Fruit fly (Drosophila melanogaster) whole organism, adult: Measurements from ENCODE around the gene Cpr73D.
A peak's percentile ranks its signal among the peaks of the same experiment; 100 is the strongest.

ENCODE experiments used
- CG11617 ChIP-seq: fragments of 200-800 bp; sonication (Bioruptor generic); optimal IDR thresholded peaks from 2 replicates; lab custom pipeline; 2017; ENCODE audit warnings: mild to moderate bottlenecking, missing biosample characterization, missing genetic modification reagents, missing genetic modification characterization
- CG12768 ChIP-seq: fragments of 200-800 bp; sonication (Bioruptor generic); optimal IDR thresholded peaks from 2 replicates; lab custom pipeline; 2017; ENCODE audit warnings: missing biosample characterization, missing genetic modification characterization, mild to moderate bottlenecking, moderate library complexity, missing genetic modification reagents
- CG14711 ChIP-seq: fragments of 200-800 bp; sonication (Bioruptor generic); optimal IDR thresholded peaks from 2 replicates; lab custom pipeline; 2018; ENCODE audit warnings: missing biosample characterization, mild to moderate bottlenecking, missing genetic modification characterization, moderate library complexity
- CG1620 ChIP-seq: fragments of 200-800 bp; sonication (Bioruptor generic); optimal IDR thresholded peaks from 2 replicates; lab custom pipeline; 2016; ENCODE audit warnings: missing biosample characterization, missing genetic modification characterization
- CG7045 ChIP-seq: fragments of 200-800 bp; sonication (Bioruptor generic); optimal IDR thresholded peaks from 2 replicates; lab custom pipeline; 2017; ENCODE audit warnings: missing biosample characterization, mild to moderate bottlenecking, missing genetic modification characterization
- Clk ChIP-seq: fragments of 200-800 bp; sonication (Bioruptor generic); optimal IDR thresholded peaks from 2 replicates; lab custom pipeline; 2017; ENCODE audit warnings: missing biosample characterization, missing genetic modification characterization
- Crg-1 ChIP-seq: fragments of 200-800 bp; sonication (Bioruptor generic); optimal IDR thresholded peaks from 2 replicates; lab custom pipeline; 2016; ENCODE audit warnings: missing biosample characterization, missing genetic modification characterization
- Mnt ChIP-seq: fragments of 200-800 bp; sonication (Bioruptor generic); optimal IDR thresholded peaks from 2 replicates; lab custom pipeline; 2016; ENCODE audit warnings: missing biosample characterization, mild to moderate bottlenecking, missing genetic modification characterization
- kay ChIP-seq: fragments of 200-800 bp; sonication (Bioruptor generic); peaks from one replicate; lab custom pipeline; 2016; ENCODE audit warnings: missing biosample characterization, missing genetic modification characterization, borderline replicate concordance
- pad ChIP-seq: fragments of 200-800 bp; sonication (Bioruptor generic); optimal IDR thresholded peaks from 3 replicates; lab custom pipeline; 2017; ENCODE audit warnings: missing biosample characterization, missing genetic modification characterization, mild to moderate bottlenecking, moderate library complexity, missing genetic modification reagents
- toe ChIP-seq: fragments of 200-800 bp; sonication (Bioruptor generic); optimal IDR thresholded peaks from 2 replicates; lab custom pipeline; 2016; ENCODE audit warnings: missing biosample characterization, missing genetic modification characterization

dm6 chr3L:16977311-16977710, 19.8 kb upstream of the Cpr73D start:
- no peak for TF ChIP-seq CG11617 (GFP tag; lab: Kevin White, UChicago)
- TF ChIP-seq Mnt (GFP tag; lab: Kevin White, UChicago), result no peak
- no peak for TF ChIP-seq CG12768 (GFP tag; lab: Kevin White, UChicago)
- no peak for TF ChIP-seq toe (GFP tag; lab: Kevin White, UChicago)
- TF ChIP-seq Clk (GFP tag; lab: Kevin White, UChicago), result no peak
- TF ChIP-seq pad (GFP tag; lab: Kevin White, UChicago), result no peak
- no peak for TF ChIP-seq CG7045 (GFP tag; lab: Kevin White, UChicago)
- no peak for TF ChIP-seq CG14711 (tag; lab: Kevin White, UChicago)
- no peak for TF ChIP-seq CG1620 (GFP tag; lab: Kevin White, UChicago)
- peak; percentile 96 for TF ChIP-seq kay (GFP tag; lab: Kevin White, UChicago)
- TF ChIP-seq Crg-1, result no peak
